Worm (Caenorhabditis elegans): ENCODE results near the gene srh-97.

Gene srh-97

ce11 chrV:17066634-17067033, 49.7 kb downstream of the srh-97 start:
- TF ChIP-seq duxl-1 (tag; optimal IDR thresholded peaks at IDR 0.05; ENCODE audit: poor library complexity) (no peak), aha-1 (tag) (peak; percentile 94)

ce11 chrV:17068839-17069238, 52.0 kb downstream of the srh-97 start, which contains the start of gene T05E12.8:
T05E12.8 (plus strand) TSS chrV:17069139.
- TF ChIP-seq F49E8.2 (tag; optimal IDR thresholded peaks at IDR 0.05; ENCODE audit: borderline replicate concordance) = no peak
- no peak for TF ChIP-seq skn-1 (tag; optimal IDR thresholded peaks at IDR 0.05)
- no peak for TF ChIP-seq lin-29 (GFP tag; IDR thresholded peaks at IDR 0.05)
- TF ChIP-seq ceh-28 (tag; optimal IDR thresholded peaks at IDR 0.05) = no peak
- no peak for TF ChIP-seq nhr-111 (GFP tag; optimal IDR thresholded peaks at IDR 0.05)
- TF ChIP-seq pqm-1 (tag; optimal IDR thresholded peaks at IDR 0.05) = no peak
- no peak for TF ChIP-seq ceh-82 (tag; optimal IDR thresholded peaks at IDR 0.05)
- TF ChIP-seq egl-27 (tag; optimal IDR thresholded peaks at IDR 0.05) = no peak
- TF ChIP-seq hmg-1.1 (GFP tag; IDR thresholded peaks at IDR 0.05) = no peak
- TF ChIP-seq saeg-2 (GFP tag; IDR thresholded peaks at IDR 0.05) = no peak
- no peak for TF ChIP-seq ZK337.2 (GFP tag; IDR thresholded peaks at IDR 0.05)
- no peak for TF ChIP-seq egl-43 (GFP tag; IDR thresholded peaks at IDR 0.05)
- no peak for TF ChIP-seq D1046.2 (GFP tag; IDR thresholded peaks at IDR 0.05)
- no peak for TF ChIP-seq spr-1 (tag; optimal IDR thresholded peaks at IDR 0.05)
- no peak for TF ChIP-seq jun-1 (tag; optimal IDR thresholded peaks at IDR 0.05)
- no peak for TF ChIP-seq tra-1 (GFP tag; IDR thresholded peaks at IDR 0.05)
- no peak for TF ChIP-seq nhr-41 (GFP tag; IDR thresholded peaks at IDR 0.05)
- no peak for TF ChIP-seq madf-5 (GFP tag; IDR thresholded peaks at IDR 0.05)

Data from whole organism, L4 larva.